Fruit fly (Drosophila melanogaster) S2 (cell line): ENCODE data around the gene Ppm1.

Experiments used
- CG8478 ChIP-seq: fragments of >200 bp; optimal IDR thresholded peaks from 2 replicates; lab custom pipeline; 2018
- CTCF ChIP-seq, 2 experiments: fragments of >200 bp; optimal IDR thresholded peaks; 2 replicates each; lab custom pipeline; 2018

DNA sequence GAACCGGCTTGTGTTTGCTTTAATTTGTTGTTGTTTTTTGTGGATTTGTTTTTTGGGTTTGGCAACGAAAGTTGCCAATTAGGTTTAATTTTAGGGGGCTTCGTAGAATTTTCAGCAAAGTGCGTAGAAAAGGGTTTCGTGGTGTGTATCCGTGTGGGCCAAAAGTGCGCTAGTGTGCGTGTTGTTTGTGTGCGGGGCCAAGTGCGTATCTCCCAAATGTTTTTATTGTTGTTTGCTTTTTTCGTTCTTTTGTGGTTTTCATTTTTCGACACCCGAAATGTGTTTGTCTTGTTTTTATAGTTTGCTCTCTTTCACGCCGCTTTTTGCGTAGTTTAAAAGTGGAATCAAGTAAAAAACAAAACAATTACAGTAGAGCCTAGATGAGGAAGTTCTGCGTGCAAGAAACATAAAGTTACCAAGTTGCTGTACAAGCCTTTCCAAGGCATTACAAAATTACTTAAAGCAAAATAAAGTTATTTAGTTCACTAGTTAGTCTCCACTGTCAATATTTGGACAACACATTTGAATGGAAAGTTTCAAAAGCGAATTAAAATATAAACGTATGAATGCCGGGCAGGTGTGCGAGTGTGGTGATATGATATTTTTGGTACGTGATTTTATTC, 34.2 kb upstream of the Ppm1 start:
- no peak for TF ChIP-seq CG8478 (lab: Kevin White, UChicago)
- no peak for TF ChIP-seq CTCF (optimal IDR thresholded peaks at IDR 0.05; lab: Kevin White, UChicago)
